Fruit fly (Drosophila melanogaster) whole organism, embryonic: ENCODE data around the gene Taf10.

Experiments used
- Abd-B ChIP-seq: fragments of 200-800 bp; sonication (Bioruptor generic); optimal IDR thresholded peaks from 2 replicates; lab custom pipeline; 2018; ENCODE audit warnings: missing biosample characterization, mild to moderate bottlenecking, missing genetic modification characterization, moderate library complexity
- Adf1 ChIP-seq: fragments of 200-800 bp; sonication (Bioruptor generic); IDR thresholded peaks from 2 replicates; pipeline ENCODE4 v1.3.6; 2022; ENCODE audit warnings: missing biosample characterization, missing genetic modification characterization
- CG10209 ChIP-seq: fragments of 200-800 bp; sonication (Bioruptor generic); optimal IDR thresholded peaks from 3 replicates; lab custom pipeline; 2017; ENCODE audit warnings: missing biosample characterization, mild to moderate bottlenecking, missing genetic modification characterization, missing genetic modification reagents
- CG10267 ChIP-seq: fragments of 200-800 bp; sonication (Bioruptor generic); optimal IDR thresholded peaks from 2 replicates; lab custom pipeline; 2018; ENCODE audit warnings: missing biosample characterization, mild to moderate bottlenecking, missing genetic modification characterization, moderate library complexity
- CG10274 ChIP-seq: fragments of 200-800 bp; sonication (Bioruptor generic); optimal IDR thresholded peaks from 3 replicates; lab custom pipeline; 2017; ENCODE audit warnings: missing biosample characterization, mild to moderate bottlenecking, missing genetic modification characterization
- CG10366 ChIP-seq: fragments of 200-800 bp; sonication (Bioruptor generic); IDR thresholded peaks from 2 replicates; pipeline ENCODE4 v1.3.6; 2022; ENCODE audit warnings: missing biosample characterization, missing genetic modification characterization
- CG12744 ChIP-seq: fragments of 200-800 bp; sonication (Bioruptor generic); optimal IDR thresholded peaks from 2 replicates; lab custom pipeline; 2016; ENCODE audit warnings: missing biosample characterization, missing genetic modification characterization
- CG13624 ChIP-seq: fragments of 200-800 bp; sonication (Bioruptor generic); optimal IDR thresholded peaks from 2 replicates; lab custom pipeline; 2016; ENCODE audit warnings: missing biosample characterization, missing genetic modification characterization
- CG1602 ChIP-seq: fragments of 200-800 bp; sonication (Bioruptor generic); optimal IDR thresholded peaks from 3 replicates; lab custom pipeline; 2016; ENCODE audit warnings: missing biosample characterization, missing genetic modification characterization
- CG16863 ChIP-seq: fragments of 200-800 bp; sonication (Bioruptor generic); optimal IDR thresholded peaks from 3 replicates; lab custom pipeline; 2016; ENCODE audit warnings: missing biosample characterization, missing genetic modification characterization
- CG17612 ChIP-seq: fragments of 200-800 bp; sonication (Bioruptor generic); IDR thresholded peaks from 2 replicates; pipeline ENCODE4 v1.3.6; 2022; ENCODE audit warnings: missing biosample characterization, missing genetic modification characterization
- CG31388 ChIP-seq: fragments of 200-800 bp; sonication (Bioruptor generic); optimal IDR thresholded peaks from 2 replicates; lab custom pipeline; 2016; ENCODE audit warnings: missing biosample characterization, missing genetic modification characterization
- CG34422 ChIP-seq: fragments of 200-800 bp; sonication (Bioruptor generic); IDR thresholded peaks from 3 replicates; pipeline ENCODE4 v1.3.6; 2022; ENCODE audit warnings: missing biosample characterization, missing genetic modification characterization
- CG3838 ChIP-seq: fragments of 200-800 bp; sonication (Bioruptor generic); optimal IDR thresholded peaks from 3 replicates; lab custom pipeline; 2016; ENCODE audit warnings: missing biosample characterization, missing genetic modification characterization
- CG4328 ChIP-seq: fragments of 200-800 bp; sonication (Bioruptor generic); optimal IDR thresholded peaks from 3 replicates; lab custom pipeline; 2017; ENCODE audit warnings: missing biosample characterization, missing genetic modification reagents, missing genetic modification characterization
- CG5245 ChIP-seq: fragments of 200-800 bp; sonication (Bioruptor generic); optimal IDR thresholded peaks from 3 replicates; lab custom pipeline; 2016; ENCODE audit warnings: missing biosample characterization, missing genetic modification characterization
- CG7556 ChIP-seq: fragments of 200-800 bp; sonication (Bioruptor generic); optimal IDR thresholded peaks from 2 replicates; lab custom pipeline; 2017; ENCODE audit warnings: missing biosample characterization, mild to moderate bottlenecking, missing genetic modification characterization
- CG8359 ChIP-seq: fragments of 200-800 bp; sonication (Bioruptor generic); optimal IDR thresholded peaks from 2 replicates; lab custom pipeline; 2017; ENCODE audit warnings: missing biosample characterization, mild to moderate bottlenecking, missing genetic modification characterization, borderline replicate concordance
- D19A ChIP-seq: fragments of 200-800 bp; optimal IDR thresholded peaks from 3 replicates; lab custom pipeline; 2019; ENCODE audit warnings: missing biosample characterization, mild to moderate bottlenecking, missing genetic modification characterization, moderate library complexity
- Deaf1 ChIP-seq: fragments of 200-800 bp; optimal IDR thresholded peaks from 3 replicates; lab custom pipeline; 2019; ENCODE audit warnings: missing biosample characterization, mild to moderate bottlenecking, missing genetic modification characterization, moderate library complexity
- Dip3 ChIP-seq: fragments of 200-800 bp; sonication (Bioruptor generic); optimal IDR thresholded peaks from 3 replicates; lab custom pipeline; 2016; ENCODE audit warnings: missing biosample characterization, missing genetic modification characterization
- Drgx ChIP-seq: fragments of 200-800 bp; sonication (Bioruptor generic); IDR thresholded peaks from 2 replicates; pipeline ENCODE4 v1.3.6; 2022; ENCODE audit warnings: missing biosample characterization, missing genetic modification characterization
- Hsf ChIP-seq: fragments of 200-800 bp; sonication (Bioruptor generic); optimal IDR thresholded peaks from 3 replicates; lab custom pipeline; 2016; ENCODE audit warnings: missing biosample characterization, missing genetic modification characterization
- Meics ChIP-seq: fragments of 200-800 bp; sonication (Bioruptor generic); optimal IDR thresholded peaks from 2 replicates; lab custom pipeline; 2017; ENCODE audit warnings: missing biosample characterization, mild to moderate bottlenecking, missing genetic modification characterization
- Rfx ChIP-seq: fragments of 200-800 bp; sonication (Bioruptor generic); IDR thresholded peaks from 2 replicates; pipeline ENCODE4 v1.3.6; 2022; ENCODE audit warnings: missing biosample characterization, missing genetic modification characterization
- Sry-δ ChIP-seq: fragments of 200-800 bp; sonication (Bioruptor generic); optimal IDR thresholded peaks from 2 replicates; lab custom pipeline; 2016; ENCODE audit warnings: missing biosample characterization, missing genetic modification characterization
- bbx ChIP-seq: fragments of 200-800 bp; sonication (Bioruptor generic); IDR thresholded peaks from 2 replicates; pipeline ENCODE4 v1.3.6; 2022; ENCODE audit warnings: missing biosample characterization, missing genetic modification characterization; ENCODE audit not compliant: partially characterized antibody
- bsh ChIP-seq, 2 experiments: fragments of 200-800 bp; sonication (Bioruptor generic); optimal IDR thresholded peaks; 2 replicates each; lab custom pipeline; 2017 to 2018; ENCODE audit warnings: mild to moderate bottlenecking in 2 of 2, missing biosample characterization in 2 of 2, missing genetic modification characterization in 2 of 2, moderate library complexity in 1 of 2
- chinmo ChIP-seq: fragments of 200-800 bp; sonication (Bioruptor generic); IDR thresholded peaks from 4 replicates; pipeline ENCODE4 v1.3.6; 2022; ENCODE audit warnings: missing biosample characterization, missing genetic modification characterization; ENCODE audit not compliant: partially characterized antibody
- ci ChIP-seq: fragments of 200-800 bp; sonication (Bioruptor generic); IDR thresholded peaks from 3 replicates; pipeline ENCODE4 v1.3.6; 2022; ENCODE audit warnings: missing biosample characterization, missing genetic modification characterization
- crol ChIP-seq: fragments of 200-800 bp; sonication (Bioruptor generic); IDR thresholded peaks from 2 replicates; pipeline ENCODE4 v1.3.6; 2022; ENCODE audit warnings: missing biosample characterization, missing genetic modification characterization
- da ChIP-seq: fragments of 200-800 bp; sonication (Bioruptor generic); optimal IDR thresholded peaks from 2 replicates; lab custom pipeline; 2016; ENCODE audit warnings: missing biosample characterization, missing genetic modification characterization
- grau ChIP-seq: fragments of 200-800 bp; optimal IDR thresholded peaks from 3 replicates; lab custom pipeline; 2019; ENCODE audit warnings: missing biosample characterization, mild to moderate bottlenecking, missing genetic modification characterization, moderate library complexity
- grn ChIP-seq: fragments of 200-800 bp; sonication (Bioruptor generic); optimal IDR thresholded peaks from 3 replicates; lab custom pipeline; 2017; ENCODE audit warnings: missing biosample characterization, missing genetic modification characterization
- jing ChIP-seq: fragments of 200-800 bp; sonication (Bioruptor generic); optimal IDR thresholded peaks from 2 replicates; lab custom pipeline; 2018; ENCODE audit warnings: missing biosample characterization, mild to moderate bottlenecking, missing genetic modification characterization
- lola ChIP-seq, 3 experiments: fragments of >200 bp in 2 of 3; fragments of 200-800 bp in 1 of 3; sonication (Bioruptor generic) in 1 of 3; optimal IDR thresholded peaks; 2 replicates each; lab custom pipeline; 2017 to 2019; ENCODE audit warnings: missing biosample characterization in 3 of 3, missing genetic modification characterization in 3 of 3, mild to moderate bottlenecking in 1 of 3, moderate library complexity in 1 of 3
- mld ChIP-seq: fragments of 200-800 bp; sonication (Bioruptor generic); IDR thresholded peaks from 3 replicates; pipeline ENCODE4 v1.3.6; 2022; ENCODE audit warnings: missing biosample characterization, missing genetic modification characterization; ENCODE audit not compliant: partially characterized antibody
- nerfin-1 ChIP-seq: fragments of 200-800 bp; sonication (Bioruptor generic); optimal IDR thresholded peaks from 3 replicates; lab custom pipeline; 2019; ENCODE audit warnings: missing biosample characterization, mild to moderate bottlenecking, missing genetic modification characterization, moderate library complexity
- nom ChIP-seq: fragments of 200-800 bp; sonication (Bioruptor generic); optimal IDR thresholded peaks from 2 replicates; lab custom pipeline; 2017; ENCODE audit warnings: missing biosample characterization, missing genetic modification characterization, mild to moderate bottlenecking, moderate library complexity, missing genetic modification reagents
- p53 ChIP-seq: fragments of 200-800 bp; sonication (Bioruptor generic); optimal IDR thresholded peaks from 2 replicates; lab custom pipeline; 2016; ENCODE audit warnings: missing biosample characterization, missing genetic modification characterization
- peb ChIP-seq: fragments of 200-800 bp; sonication (Bioruptor generic); IDR thresholded peaks from 2 replicates; pipeline ENCODE4 v1.3.6; 2022; ENCODE audit warnings: missing biosample characterization, missing genetic modification characterization
- sd ChIP-seq: fragments of 200-800 bp; sonication (Bioruptor generic); optimal IDR thresholded peaks from 3 replicates; lab custom pipeline; 2018; ENCODE audit warnings: missing biosample characterization, mild to moderate bottlenecking, missing genetic modification characterization, moderate library complexity
- sens-2 ChIP-seq: fragments of 200-800 bp; sonication (Bioruptor generic); IDR thresholded peaks from 2 replicates; pipeline ENCODE4 v1.3.6; 2022; ENCODE audit warnings: missing biosample characterization, missing genetic modification characterization
- sug ChIP-seq: fragments of 200-800 bp; optimal IDR thresholded peaks from 2 replicates; lab custom pipeline; 2019; ENCODE audit warnings: missing biosample characterization, mild to moderate bottlenecking, missing genetic modification characterization, moderate library complexity
- tin ChIP-seq: fragments of 200-800 bp; sonication (Bioruptor generic); optimal IDR thresholded peaks from 3 replicates; lab custom pipeline; 2016; ENCODE audit warnings: missing biosample characterization, missing genetic modification characterization
- toy ChIP-seq: fragments of 200-800 bp; sonication (Bioruptor generic); IDR thresholded peaks from 2 replicates; pipeline ENCODE4 v1.3.6; 2022; ENCODE audit warnings: missing biosample characterization, missing genetic modification characterization
- vvl ChIP-seq: fragments of 200-800 bp; sonication (Bioruptor generic); IDR thresholded peaks from 2 replicates; pipeline ENCODE4 v1.3.6; 2022; ENCODE audit warnings: missing biosample characterization, missing genetic modification characterization
- z ChIP-seq: fragments of 200-800 bp; sonication (Bioruptor generic); IDR thresholded peaks from 3 replicates; pipeline ENCODE4 v1.3.6; 2022; ENCODE audit warnings: missing biosample characterization, missing genetic modification characterization
- zf30C ChIP-seq: fragments of 200-800 bp; sonication (Bioruptor generic); optimal IDR thresholded peaks from 3 replicates; lab custom pipeline; 2018; ENCODE audit warnings: missing biosample characterization, mild to moderate bottlenecking, missing genetic modification characterization
- zfh2 ChIP-seq: fragments of 200-800 bp; sonication (Bioruptor generic); optimal IDR thresholded peaks from 2 replicates; lab custom pipeline; 2016; ENCODE audit warnings: missing biosample characterization, missing genetic modification characterization

The Taf10 gene

dm6 chr2L:2727364-2727763 lies 40.3 kb upstream of the Taf10 start (continued):
- TF ChIP-seq zf30C (GFP tag; lab: Kevin White, UChicago): no peak
- no peak for TF ChIP-seq CG13624 (GFP tag; lab: Kevin White, UChicago)
- TF ChIP-seq zfh2 (GFP tag; lab: Kevin White, UChicago): no peak
- no peak for TF ChIP-seq vvl
- peak; percentile 92 for TF ChIP-seq sd (tag; lab: Kevin White, UChicago)
- TF ChIP-seq toy (GFP tag; lab: Robert Waterston, UW): no peak
- no peak for TF ChIP-seq da (GFP tag; lab: Kevin White, UChicago)
- no peak for TF ChIP-seq CG4328 (GFP tag; lab: Kevin White, UChicago)
- no peak for TF ChIP-seq CG8359 (GFP tag; lab: Kevin White, UChicago)
- TF ChIP-seq CG31388 (GFP tag; lab: Kevin White, UChicago): no peak
- no peak for TF ChIP-seq CG10366 (GFP tag; lab: Robert Waterston, UW)
- TF ChIP-seq CG5245 (GFP tag; lab: Kevin White, UChicago): no peak
- no peak for TF ChIP-seq grau (tag; lab: Kevin White, UChicago)
- no peak for TF ChIP-seq mld (GFP tag; lab: Robert Waterston, UW)
- no peak for TF ChIP-seq peb (GFP tag; lab: Robert Waterston, UW)
- peak; percentile 47; the same call in 1 of the 2 replicates for TF ChIP-seq Rfx (GFP tag; lab: Robert Waterston, UW)
- no peak for TF ChIP-seq CG12744 (GFP tag; lab: Kevin White, UChicago)
- peak; percentile 41; the same call in 1 of the 3 replicates for TF ChIP-seq z (GFP tag; lab: Robert Waterston, UW)
- TF ChIP-seq CG17612: no peak
- no peak for TF ChIP-seq Sry-δ (GFP tag; lab: Kevin White, UChicago)
- TF ChIP-seq crol: peak; percentile 69
- TF ChIP-seq nerfin-1 (tag; lab: Kevin White, UChicago): no peak
- no peak for TF ChIP-seq jing (GFP tag; lab: Kevin White, UChicago)
- no peak for TF ChIP-seq CG10209 (GFP tag; lab: Kevin White, UChicago)
- TF ChIP-seq sug (tag; lab: Kevin White, UChicago): peak; percentile 26
- no peak for TF ChIP-seq CG34422 (GFP tag; lab: Robert Waterston, UW)
- no peak for TF ChIP-seq CG1602 (GFP tag; lab: Kevin White, UChicago)
- no peak for TF ChIP-seq Dip3 (GFP tag; lab: Kevin White, UChicago)
- no peak for TF ChIP-seq sens-2
- no peak for TF ChIP-seq CG7556 (GFP tag; lab: Kevin White, UChicago)
- TF ChIP-seq ci (GFP tag; lab: Robert Waterston, UW): 0 out of 3 replicates have a peak, but pooled peaks have one; percentile 33
- no peak for TF ChIP-seq Hsf
- TF ChIP-seq CG16863 (GFP tag; lab: Kevin White, UChicago): no peak
- no peak for TF ChIP-seq lola (GFP tag; optimal IDR thresholded peaks at IDR 0.05; lab: Kevin White, UChicago)
- TF ChIP-seq Abd-B (GFP tag; lab: Kevin White, UChicago): no peak
- TF ChIP-seq D19A (tag; lab: Kevin White, UChicago): no peak
- TF ChIP-seq CG10274 (GFP tag; lab: Kevin White, UChicago): no peak

dm6 chr2L:2727812-2728211 lies 39.9 kb upstream of the Taf10 start:
- TF ChIP-seq CG10267 (tag; lab: Kevin White, UChicago): no peak
- TF ChIP-seq bbx: no peak
- no peak for TF ChIP-seq tin (GFP tag; lab: Kevin White, UChicago)
- TF ChIP-seq Adf1 (GFP tag; lab: Robert Waterston, UW): peak; percentile 14
- peak; percentile 20 for TF ChIP-seq grn (GFP tag; lab: Kevin White, UChicago)
- TF ChIP-seq CG3838: no peak
- peak in 1 of 2 experiments; percentile 41 for TF ChIP-seq bsh (GFP tag; optimal IDR thresholded peaks at IDR 0.05; lab: Kevin White, UChicago)
- TF ChIP-seq Deaf1 (tag; lab: Kevin White, UChicago): peak; percentile 29
- TF ChIP-seq p53 (GFP tag; lab: Kevin White, UChicago): no peak
- no peak for TF ChIP-seq Meics
- peak; percentile 37; the same call in 1 of the 2 replicates for TF ChIP-seq Drgx (GFP tag; lab: Robert Waterston, UW)
- TF ChIP-seq chinmo: 0 out of 4 replicates have a peak, but pooled peaks have one; percentile 8
- peak; percentile 31 for TF ChIP-seq nom (GFP tag; lab: Kevin White, UChicago)
